Worm (Caenorhabditis elegans): ENCODE data around the gene C31B8.7.

ce11 chrV:2857842-2858241, 45.3 kb downstream of the C31B8.7 start, which contains the start of gene srj-55:
- TF ChIP-seq W03F9.2 (tag; optimal IDR thresholded peaks at IDR 0.05) (no peak), him-1 (tag; optimal IDR thresholded peaks at IDR 0.05) (no peak)

Measured in whole organism, L4/young adult.